Worm (Caenorhabditis elegans) whole organism, late embryonic: ENCODE results near the gene nspg-10.

Source experiments
- ceh-14 ChIP-seq: sonication (generic microtip); optimal IDR thresholded peaks from 2 replicates; lab custom pipeline; 2016; ENCODE audit warnings: missing genotype, missing genetic modification characterization, missing compliant biosample characterization
- ceh-30 ChIP-seq: fragments of 150-350 bp; optimal IDR thresholded peaks from 2 replicates; lab custom pipeline; 2014; ENCODE audit warnings: missing biosample characterization, missing genetic modification characterization
- ceh-48 ChIP-seq: sonication (generic microtip); optimal IDR thresholded peaks from 2 replicates; lab custom pipeline; 2016; ENCODE audit warnings: missing genetic modification characterization, inconsistent platforms, missing compliant biosample characterization
- elt-2 ChIP-seq: sonication (generic microtip); optimal IDR thresholded peaks from 2 replicates; lab custom pipeline; 2016; ENCODE audit warnings: missing genetic modification reagents, missing genetic modification characterization, missing compliant biosample characterization
- gmeb-2 ChIP-seq: sonication (generic microtip); optimal IDR thresholded peaks from 2 replicates; lab custom pipeline; 2016; ENCODE audit warnings: missing genetic modification characterization, inconsistent platforms, missing compliant biosample characterization
- hlh-30 ChIP-seq: sonication (generic microtip); optimal IDR thresholded peaks from 2 replicates; lab custom pipeline; 2017; ENCODE audit warnings: antibody characterized with exemption, missing genetic modification characterization, missing compliant biosample characterization; ENCODE audit not compliant: insufficient read depth
- lin-11 ChIP-seq: fragments of 200-800 bp; sonication (Bioruptor generic); optimal IDR thresholded peaks from 2 replicates; lab custom pipeline; 2018; ENCODE audit warnings: mild to moderate bottlenecking, missing genetic modification characterization, missing compliant biosample characterization
- pax-1 ChIP-seq: fragments of 150-350 bp; optimal IDR thresholded peaks from 2 replicates; lab custom pipeline; 2014; ENCODE audit warnings: missing biosample characterization, missing genetic modification characterization
- pha-2 ChIP-seq: sonication (generic microtip); optimal IDR thresholded peaks from 2 replicates; lab custom pipeline; 2017; ENCODE audit warnings: mild to moderate bottlenecking, missing genetic modification characterization, missing compliant biosample characterization
- pha-4 ChIP-seq: fragments of 150-350 bp; optimal IDR thresholded peaks from 2 replicates; lab custom pipeline; 2018; ENCODE audit warnings: missing biosample characterization, missing genetic modification reagents, missing genetic modification characterization
- ref-2 ChIP-seq: sonication (generic microtip); optimal IDR thresholded peaks from 2 replicates; lab custom pipeline; 2016; ENCODE audit warnings: missing genetic modification characterization, missing compliant biosample characterization
- syd-9 ChIP-seq: sonication (generic microtip); optimal IDR thresholded peaks from 2 replicates; lab custom pipeline; 2016; ENCODE audit warnings: mild to moderate bottlenecking, missing genetic modification characterization, moderate library complexity, missing compliant biosample characterization
- ttx-3 ChIP-seq: sonication (generic microtip); optimal IDR thresholded peaks from 2 replicates; lab custom pipeline; 2016; ENCODE audit warnings: missing genetic modification reagents, missing genetic modification characterization, missing compliant biosample characterization
- ztf-16 ChIP-seq: sonication (generic microtip); optimal IDR thresholded peaks from 2 replicates; lab custom pipeline; 2017; ENCODE audit warnings: missing genetic modification characterization, missing compliant biosample characterization

- no peak for TF ChIP-seq ref-2 (tag; lab: Kevin White, UChicago)
- no peak for TF ChIP-seq pha-4 (tag; lab: Kevin White, UChicago)
- no peak for TF ChIP-seq ttx-3 (tag; lab: Kevin White, UChicago)
- no peak for TF ChIP-seq pax-1 (tag; lab: Kevin White, UChicago)
- TF ChIP-seq elt-2: no peak
- no peak for TF ChIP-seq ztf-16 (tag; lab: Kevin White, UChicago)
- no peak for TF ChIP-seq gmeb-2 (tag; lab: Kevin White, UChicago)
- no peak for TF ChIP-seq pha-2 (tag; lab: Kevin White, UChicago)
- no peak for TF ChIP-seq lin-11 (tag; lab: Kevin White, UChicago)
- no peak for TF ChIP-seq hlh-30 (tag; lab: Kevin White, UChicago)
- TF ChIP-seq ceh-14 (tag; lab: Kevin White, UChicago): no peak
- TF ChIP-seq syd-9 (tag; lab: Kevin White, UChicago): no peak
- no peak for TF ChIP-seq ceh-30
- TF ChIP-seq ceh-48 (tag; lab: Kevin White, UChicago): no peak
Measured at ce11 chrIV:4647385-4647784, 41.8 kb downstream of the nspg-10 start, which contains the start of gene F29B9.8.
